Worm (Caenorhabditis elegans) whole organism, L1 larva: Measurements from ENCODE around the gene fbxa-12.

Source experiments
- C16A3.4 ChIP-seq: fragments of 150-350 bp; optimal IDR thresholded peaks from 2 replicates; lab custom pipeline; 2014; ENCODE audit warnings: missing biosample characterization, missing genetic modification characterization
- aha-1 ChIP-seq: fragments of 150-350 bp; optimal IDR thresholded peaks from 2 replicates; lab custom pipeline; 2014; ENCODE audit warnings: missing biosample characterization, missing genetic modification characterization
- ceh-63 ChIP-seq: fragments of 200-800 bp; sonication (Bioruptor generic); optimal IDR thresholded peaks from 2 replicates; lab custom pipeline; 2018; ENCODE audit warnings: mild to moderate bottlenecking, missing genetic modification characterization, missing compliant biosample characterization
- ceh-82 ChIP-seq, 3 experiments: fragments of 150-350 bp in 1 of 3; sonication (generic microtip) in 2 of 3; optimal IDR thresholded peaks; 2 replicates each; lab custom pipeline; 2014 to 2017; ENCODE audit warnings: missing biosample characterization in 3 of 3, missing genetic modification characterization in 3 of 3
- dsc-1 ChIP-seq: sonication (generic microtip); optimal IDR thresholded peaks from 2 replicates; lab custom pipeline; 2016; ENCODE audit warnings: mild to moderate bottlenecking, missing genetic modification characterization, missing compliant biosample characterization
- efl-1 ChIP-seq, 4 experiments: fragments of 150-350 bp; optimal IDR thresholded peaks in 3 of 4; peaks in 1 of 4; 1 replicate in 1 of 4; 2 replicates in 3 of 4; lab custom pipeline; 2014; ENCODE audit warnings: missing biosample characterization in 2 of 4, missing genetic modification characterization in 2 of 4, missing genetic modification reagents in 2 of 4
- efl-3 ChIP-seq: fragments of 200-800 bp; sonication (Bioruptor generic); optimal IDR thresholded peaks from 2 replicates; lab custom pipeline; 2018; ENCODE audit warnings: mild to moderate bottlenecking, missing genetic modification characterization, missing compliant biosample characterization
- egl-13 ChIP-seq: sonication (generic microtip); optimal IDR thresholded peaks from 2 replicates; lab custom pipeline; 2016; ENCODE audit warnings: missing genotype, missing genetic modification reagents, missing genetic modification characterization, missing compliant biosample characterization
- egl-27 ChIP-seq, 2 experiments: fragments of 150-350 bp in 1 of 2; sonication (generic microtip); optimal IDR thresholded peaks; 3 replicates each; lab custom pipeline; 2017 to 2018; ENCODE audit warnings: missing biosample characterization in 2 of 2, missing genetic modification characterization in 2 of 2, missing genetic modification reagents in 2 of 2
- elt-2 ChIP-seq: sonication (generic microtip); optimal IDR thresholded peaks from 2 replicates; lab custom pipeline; 2016; ENCODE audit warnings: missing genetic modification characterization, mild to moderate bottlenecking, inconsistent platforms, missing compliant biosample characterization, missing genetic modification reagents
- fkh-10 ChIP-seq: sonication (generic microtip); optimal IDR thresholded peaks from 2 replicates; lab custom pipeline; 2017; ENCODE audit warnings: missing biosample characterization, missing genetic modification reagents, missing genetic modification characterization
- fkh-8 ChIP-seq: sonication (generic microtip); optimal IDR thresholded peaks from 2 replicates; lab custom pipeline; 2016; ENCODE audit warnings: mild to moderate bottlenecking, missing genetic modification characterization, missing compliant biosample characterization
- fos-1 ChIP-seq: fragments of 150-350 bp; optimal IDR thresholded peaks from 2 replicates; lab custom pipeline; 2014; ENCODE audit warnings: missing biosample characterization, missing genetic modification characterization
- hlh-17 ChIP-seq: fragments of 200-800 bp; sonication (Bioruptor generic); optimal IDR thresholded peaks from 2 replicates; lab custom pipeline; 2018; ENCODE audit warnings: missing genetic modification characterization, mild to moderate bottlenecking, missing compliant biosample characterization, moderate library complexity, borderline replicate concordance
- irx-1 ChIP-seq: sonication (generic microtip); optimal IDR thresholded peaks from 2 replicates; lab custom pipeline; 2016; ENCODE audit warnings: missing genetic modification characterization, missing compliant biosample characterization
- isw-1 ChIP-seq: fragments of 200-800 bp; sonication (Bioruptor generic); IDR thresholded peaks from 2 replicates; pipeline ENCODE4 v1.3.6; 2022; ENCODE audit warnings: missing genetic modification characterization, missing compliant biosample characterization
- jun-1 ChIP-seq: fragments of 150-350 bp; optimal IDR thresholded peaks from 2 replicates; lab custom pipeline; 2014; ENCODE audit warnings: missing biosample characterization, missing genetic modification reagents, missing genetic modification characterization
- lin-13 ChIP-seq: fragments of 150-350 bp; optimal IDR thresholded peaks from 2 replicates; lab custom pipeline; 2014; ENCODE audit warnings: missing biosample characterization, missing genetic modification reagents, missing genetic modification characterization
- lin-14 ChIP-seq: fragments of 200-800 bp; sonication (Bioruptor generic); optimal IDR thresholded peaks from 2 replicates; lab custom pipeline; 2018; ENCODE audit warnings: mild to moderate bottlenecking, missing genetic modification characterization, moderate library complexity, missing compliant biosample characterization
- lin-35 ChIP-seq, 2 experiments: fragments of 150-350 bp; optimal IDR thresholded peaks; 2 replicates each; lab custom pipeline; 2014; ENCODE audit warnings: missing biosample characterization in 2 of 2, missing genetic modification characterization in 2 of 2, missing genetic modification reagents in 2 of 2
- lin-39 ChIP-seq: fragments of 150-350 bp; optimal IDR thresholded peaks from 2 replicates; lab custom pipeline; 2014; ENCODE audit warnings: missing biosample characterization, missing genetic modification reagents, missing genetic modification characterization
- lsy-2 ChIP-seq, 2 experiments: fragments of 150-350 bp; optimal IDR thresholded peaks; 2 replicates each; lab custom pipeline; 2014; ENCODE audit warnings: missing biosample characterization in 2 of 2, missing genetic modification characterization in 2 of 2
- mab-9 ChIP-seq: fragments of 200-800 bp; sonication (Bioruptor generic); IDR thresholded peaks from 2 replicates; pipeline ENCODE4 v1.3.6; 2022; ENCODE audit warnings: missing genetic modification reagents, missing genetic modification characterization, missing compliant biosample characterization
- mdl-1 ChIP-seq, 2 experiments: fragments of 150-350 bp; optimal IDR thresholded peaks; 2 replicates each; lab custom pipeline; 2014 to 2017; ENCODE audit warnings: missing biosample characterization in 2 of 2, missing genetic modification characterization in 2 of 2, inconsistent platforms in 1 of 2
- mef-2 ChIP-seq: fragments of 150-350 bp; optimal IDR thresholded peaks from 2 replicates; lab custom pipeline; 2014; ENCODE audit warnings: missing biosample characterization, missing genetic modification characterization
- mep-1 ChIP-seq: fragments of 150-350 bp; optimal IDR thresholded peaks from 2 replicates; lab custom pipeline; 2014; ENCODE audit warnings: missing biosample characterization, missing genetic modification characterization
- nhr-12 ChIP-seq: sonication (generic microtip); optimal IDR thresholded peaks from 2 replicates; lab custom pipeline; 2017; ENCODE audit warnings: missing biosample characterization, missing genetic modification characterization
- nhr-20 ChIP-seq: sonication (generic microtip); optimal IDR thresholded peaks from 2 replicates; lab custom pipeline; 2016; ENCODE audit warnings: mild to moderate bottlenecking, missing genetic modification characterization, missing compliant biosample characterization
- nhr-237 ChIP-seq: fragments of 150-350 bp; optimal IDR thresholded peaks from 2 replicates; lab custom pipeline; 2014; ENCODE audit warnings: missing biosample characterization, missing genetic modification characterization
- nhr-28 ChIP-seq: fragments of 150-350 bp; optimal IDR thresholded peaks from 2 replicates; lab custom pipeline; 2014; ENCODE audit warnings: missing biosample characterization, missing genetic modification characterization
- nhr-47 ChIP-seq: sonication (generic microtip); optimal IDR thresholded peaks from 2 replicates; lab custom pipeline; 2016; ENCODE audit warnings: mild to moderate bottlenecking, missing genetic modification characterization, moderate library complexity, missing compliant biosample characterization
- nhr-76 ChIP-seq: sonication (generic microtip); optimal IDR thresholded peaks from 2 replicates; lab custom pipeline; 2017; ENCODE audit warnings: missing biosample characterization, missing genetic modification characterization
- nhr-77 ChIP-seq: fragments of 150-350 bp; optimal IDR thresholded peaks from 2 replicates; lab custom pipeline; 2014; ENCODE audit warnings: missing biosample characterization, missing genetic modification characterization
- nhr-84 ChIP-seq: sonication (generic microtip); optimal IDR thresholded peaks from 2 replicates; lab custom pipeline; 2017; ENCODE audit warnings: missing biosample characterization, missing genetic modification characterization
- nhr-85 ChIP-seq: sonication (generic microtip); peaks from one replicate; lab custom pipeline; 2016; ENCODE audit warnings: missing genetic modification characterization, inconsistent platforms, missing compliant biosample characterization
- nhr-90 ChIP-seq: sonication (generic microtip); optimal IDR thresholded peaks from 2 replicates; lab custom pipeline; 2016; ENCODE audit warnings: mild to moderate bottlenecking, missing genetic modification characterization, missing compliant biosample characterization; ENCODE audit not compliant: poor library complexity
- pax-3 ChIP-seq: fragments of 200-800 bp; sonication (Bioruptor generic); optimal IDR thresholded peaks from 2 replicates; lab custom pipeline; 2018; ENCODE audit warnings: mild to moderate bottlenecking, missing genetic modification characterization, moderate library complexity, missing compliant biosample characterization
- rnt-1 ChIP-seq: sonication (generic microtip); optimal IDR thresholded peaks from 2 replicates; lab custom pipeline; 2016; ENCODE audit warnings: mild to moderate bottlenecking, missing genetic modification characterization, moderate library complexity, missing compliant biosample characterization
- skn-1 ChIP-seq: fragments of 150-350 bp; optimal IDR thresholded peaks from 2 replicates; lab custom pipeline; 2014; ENCODE audit warnings: missing biosample characterization, missing genetic modification characterization
- sox-4 ChIP-seq: sonication (generic microtip); optimal IDR thresholded peaks from 2 replicates; lab custom pipeline; 2016; ENCODE audit warnings: missing genetic modification characterization, missing compliant biosample characterization
- swsn-7 ChIP-seq: sonication (generic microtip); optimal IDR thresholded peaks from 2 replicates; lab custom pipeline; 2016; ENCODE audit warnings: missing genetic modification characterization, missing compliant biosample characterization
- unc-130 ChIP-seq: fragments of 150-350 bp; optimal IDR thresholded peaks from 2 replicates; lab custom pipeline; 2017; ENCODE audit warnings: missing biosample characterization, missing genetic modification characterization, inconsistent platforms
- unc-30 ChIP-seq: sonication (generic microtip); optimal IDR thresholded peaks from 2 replicates; lab custom pipeline; 2017; ENCODE audit warnings: missing biosample characterization, missing genetic modification characterization
- unc-62 ChIP-seq: fragments of 150-350 bp; optimal IDR thresholded peaks from 2 replicates; lab custom pipeline; 2014; ENCODE audit warnings: missing biosample characterization, missing genetic modification reagents, missing genetic modification characterization
- xbp-1 ChIP-seq: sonication (generic microtip); optimal IDR thresholded peaks from 2 replicates; lab custom pipeline; 2016; ENCODE audit warnings: missing genetic modification characterization, missing compliant biosample characterization
- zag-1 ChIP-seq: fragments of 150-350 bp; optimal IDR thresholded peaks from 2 replicates; lab custom pipeline; 2014; ENCODE audit warnings: missing biosample characterization, missing genetic modification characterization
- zip-4 ChIP-seq: fragments of 200-800 bp; sonication (Bioruptor generic); optimal IDR thresholded peaks from 2 replicates; lab custom pipeline; 2018; ENCODE audit warnings: mild to moderate bottlenecking, missing genetic modification characterization, moderate library complexity, missing compliant biosample characterization
- ztf-11 ChIP-seq, 2 experiments: sonication (generic microtip); optimal IDR thresholded peaks; 2 replicates each; lab custom pipeline; 2016 to 2017; ENCODE audit warnings: missing genetic modification characterization in 2 of 2, missing biosample characterization in 1 of 2, missing compliant biosample characterization in 1 of 2

fbxa-12 gene

ce11 chrIII:2171892-2172591 lies 47.5 kb upstream of the fbxa-12 start (continued):
- TF ChIP-seq nhr-47 (tag; lab: Kevin White, UChicago) (no peak), hlh-17 (GFP tag; lab: Kevin White, UChicago) (no peak), mdl-1 (tag; optimal IDR thresholded peaks at IDR 0.05; lab: Kevin White, UChicago) (peak in 1 of 2 experiments; percentile 95), aha-1 (tag; lab: Kevin White, UChicago) (no peak), mep-1 (peak; percentile 63), efl-1 (optimal IDR thresholded peaks at IDR 0.05; lab: Kevin White, UChicago) (peak; percentile 73 to 84), efl-1 (GFP tag; optimal IDR thresholded peaks at IDR 0.05 in 1 of 2; lab: Kevin White, UChicago) (peak; percentile 42 to 96), nhr-85 (tag; lab: Kevin White, UChicago) (peak; percentile 93), pax-3 (tag; lab: Kevin White, UChicago) (peak; percentile 4), skn-1 (tag; lab: Kevin White, UChicago) (peak; percentile 24), rnt-1 (tag; lab: Kevin White, UChicago) (peak; percentile 80), nhr-12 (tag; lab: Kevin White, UChicago) (no peak), jun-1 (tag; lab: Kevin White, UChicago) (peak; percentile 44), nhr-28 (tag; lab: Kevin White, UChicago) (no peak), mab-9 (GFP tag; lab: Robert Waterston, UW) (no peak), lsy-2 (tag; optimal IDR thresholded peaks at IDR 0.05; lab: Kevin White, UChicago) (peak; percentile 57 to 80), lin-13 (peak; percentile 70), isw-1 (GFP tag; lab: Robert Waterston, UW) (no peak), ztf-11 (tag; optimal IDR thresholded peaks at IDR 0.05; lab: Kevin White, UChicago) (peak in 1 of 2 experiments; percentile 52), fkh-10 (GFP tag; lab: Kevin White, UChicago) (no peak), unc-130 (tag; lab: Kevin White, UChicago) (peak; percentile 29), ceh-63 (no peak), elt-2 (tag; lab: Kevin White, UChicago) (peak; percentile 50), unc-30 (no peak), fos-1 (tag; lab: Kevin White, UChicago) (peak; percentile 68), nhr-84 (no peak), lin-14 (GFP tag; lab: Kevin White, UChicago) (peak; percentile 93), dsc-1 (no peak), nhr-237 (tag; lab: Kevin White, UChicago) (no peak), nhr-77 (tag; lab: Kevin White, UChicago) (peak; percentile 84), zag-1 (tag; lab: Kevin White, UChicago) (no peak), lin-35 (GFP tag; optimal IDR thresholded peaks at IDR 0.05; lab: Kevin White, UChicago) (peak; percentile 72 to 88), nhr-76 (tag; lab: Kevin White, UChicago) (no peak), sox-4 (tag; lab: Kevin White, UChicago) (no peak), egl-27 (tag; optimal IDR thresholded peaks at IDR 0.05; lab: Kevin White, UChicago) (peak in 1 of 2 experiments; percentile 40), ceh-82 (tag; optimal IDR thresholded peaks at IDR 0.05; lab: Kevin White, UChicago) (peak in 2 of 3 experiments; percentile 14 to 42), C16A3.4 (tag; lab: Kevin White, UChicago) (peak; percentile 77), nhr-20 (peak; percentile 84), lin-39 (tag; lab: Kevin White, UChicago) (no peak), xbp-1 (tag; lab: Kevin White, UChicago) (peak; percentile 58), zip-4 (GFP tag; lab: Kevin White, UChicago) (no peak), unc-62 (GFP tag; lab: Kevin White, UChicago) (no peak), swsn-7 (tag; lab: Kevin White, UChicago) (peak; percentile 76), efl-3 (no peak), irx-1 (tag; lab: Kevin White, UChicago) (peak; percentile 54), mef-2 (tag; lab: Kevin White, UChicago) (no peak), nhr-90 (tag; lab: Kevin White, UChicago) (peak; percentile 61), egl-13 (tag; lab: Kevin White, UChicago) (no peak), fkh-8 (no peak)
